Fruit fly (Drosophila melanogaster): ENCODE results near the gene CG13949.

DNA sequence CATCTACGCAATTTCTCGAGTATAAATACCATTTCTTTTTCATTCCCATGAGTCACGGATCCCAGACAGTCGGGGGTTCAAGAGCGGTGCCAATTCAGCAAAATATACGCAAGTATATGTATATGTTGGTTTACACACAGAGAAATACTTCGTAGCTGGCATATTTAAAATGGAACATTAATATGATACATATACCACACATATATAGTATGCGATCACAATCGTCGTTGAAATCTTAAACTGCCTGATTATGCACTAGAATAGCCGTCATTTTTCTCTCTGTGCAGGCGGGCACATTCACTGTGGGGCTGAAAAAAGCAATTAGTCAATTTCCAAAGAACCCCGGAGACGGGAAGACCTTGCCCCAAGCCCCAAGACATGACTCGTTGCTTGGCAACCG, 13.4 kb upstream of the CG13949 start:
- TF ChIP-seq psq (optimal IDR thresholded peaks at IDR 0.05) (no peak), insv (optimal IDR thresholded peaks at IDR 0.05) (no peak), h (optimal IDR thresholded peaks at IDR 0.05) (no peak)

All from Kc167 (cell line).